Worm (Caenorhabditis elegans): ENCODE results near the gene olrn-1.

The olrn-1 gene

ce11 chrX:15594019-15594418 lies 56.6 kb downstream of the olrn-1 start:
- TF ChIP-seq peb-1 (tag; optimal IDR thresholded peaks at IDR 0.05) (no peak), R02D3.7 (tag; optimal IDR thresholded peaks at IDR 0.05) (no peak), gmeb-1 (tag; optimal IDR thresholded peaks at IDR 0.05) (no peak), mab-5 (tag; optimal IDR thresholded peaks at IDR 0.05) (no peak), lin-13 (GFP tag; optimal IDR thresholded peaks at IDR 0.05) (no peak), ZK546.5 (tag; optimal IDR thresholded peaks at IDR 0.05) (no peak), snpc-4 (tag; optimal IDR thresholded peaks at IDR 0.05) (no peak), lin-39 (tag; optimal IDR thresholded peaks at IDR 0.05) (no peak), elt-3 (tag; optimal IDR thresholded peaks at IDR 0.05) (no peak), sma-9 (GFP tag; optimal IDR thresholded peaks at IDR 0.05) (no peak), sma-9 (tag; optimal IDR thresholded peaks at IDR 0.05) (no peak), unc-62 (GFP tag; optimal IDR thresholded peaks at IDR 0.05) (no peak), nhr-12 (tag; optimal IDR thresholded peaks at IDR 0.05) (no peak), C34F6.9 (tag; optimal IDR thresholded peaks at IDR 0.05) (no peak), ceh-16 (tag; optimal IDR thresholded peaks at IDR 0.05) (no peak), nhr-129 (tag; optimal IDR thresholded peaks at IDR 0.05) (no peak), nhr-237 (tag; optimal IDR thresholded peaks at IDR 0.05) (no peak), nhr-21 (tag; optimal IDR thresholded peaks at IDR 0.05) (no peak), lsy-2 (tag; optimal IDR thresholded peaks at IDR 0.05) (no peak)
